Fruit fly (Drosophila melanogaster) whole organism: ENCODE data around the gene Bem46.
A peak's percentile ranks its signal among the peaks of the same experiment; 100 is the strongest.

Experiments
- Dll ChIP-seq: fragments of >200 bp; optimal IDR thresholded peaks from 2 replicates; lab custom pipeline; 2017
- pan ChIP-seq: fragments of >200 bp; optimal IDR thresholded peaks from 2 replicates; lab custom pipeline; 2017

DNA sequence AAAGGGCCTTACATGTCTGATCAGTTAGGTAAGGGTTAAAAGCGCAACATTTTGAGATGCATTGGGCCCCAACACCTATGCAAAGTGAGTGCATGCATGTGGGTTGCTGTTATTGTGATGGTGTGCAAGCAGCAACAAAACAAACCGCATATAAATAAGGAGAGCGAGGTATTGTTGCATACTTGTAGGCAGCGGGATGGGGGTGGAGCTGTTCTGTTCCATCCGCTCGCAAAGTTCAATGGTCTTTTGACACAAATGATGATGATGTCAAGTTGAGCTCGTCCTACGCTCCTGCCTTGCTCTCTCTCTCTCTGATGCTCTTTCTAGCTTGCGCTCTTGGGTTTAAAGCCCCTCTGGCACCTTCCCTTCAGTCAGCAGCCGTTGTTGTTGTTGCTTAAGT lies 32.3 kb upstream of the Bem46 start:
- TF ChIP-seq pan (lab: Kevin White, UChicago) = no peak
- peak; percentile 46 for TF ChIP-seq Dll
